Comparison of ENCODE assay signal across 4 worm cellular contexts in genomic region chrX:489635-490105, ce11.
TF ChIP-seq lines count a peak whose summit lies in the region.

Gene egl-17 (plus strand): TSS chrX:489685.

TF ChIP-seq in whole organism, L2 larva, 48 proteins besides CTCF, POLR2A, EP300 and RAD21 (continues in another document):
- TF ChIP-seq unc-39 (tag; optimal IDR thresholded peaks at IDR 0.05; lab: Kevin White, UChicago) (no peak), unc-62 (GFP tag; optimal IDR thresholded peaks at IDR 0.05; lab: Kevin White, UChicago) (no peak), nhr-10 (tag; optimal IDR thresholded peaks at IDR 0.05; lab: Kevin White, UChicago) (no peak), egl-27 (tag; optimal IDR thresholded peaks at IDR 0.05; lab: Kevin White, UChicago) (peak; percentile 49), Y55F3AM.14 (GFP tag; optimal IDR thresholded peaks at IDR 0.05; lab: Kevin White, UChicago) (peak; percentile 59), elt-3 (tag; optimal IDR thresholded peaks at IDR 0.05; lab: Kevin White, UChicago) (no peak), F13H6.1 (tag; optimal IDR thresholded peaks at IDR 0.05; lab: Kevin White, UChicago) (peak; percentile 56), ztf-1 (GFP tag; conservative IDR thresholded peaks at IDR 0.05; lab: Robert Waterston, UW) (no peak), nhr-237 (tag; optimal IDR thresholded peaks at IDR 0.05; lab: Kevin White, UChicago) (no peak), nhr-21 (tag; optimal IDR thresholded peaks at IDR 0.05; lab: Kevin White, UChicago) (peak; percentile 61), nhr-12 (tag; optimal IDR thresholded peaks at IDR 0.05; lab: Kevin White, UChicago) (no peak), lsy-2 (tag; optimal IDR thresholded peaks at IDR 0.05; lab: Kevin White, UChicago) (peak in 1 of 2 experiments; percentile 43), ztf-11 (tag; optimal IDR thresholded peaks at IDR 0.05; lab: Kevin White, UChicago) (no peak), nhr-77 (tag; optimal IDR thresholded peaks at IDR 0.05; lab: Kevin White, UChicago) (no peak), unc-55 (GFP tag; optimal IDR thresholded peaks at IDR 0.05; lab: Kevin White, UChicago) (peak; percentile 66), dmd-4 (tag; optimal IDR thresholded peaks at IDR 0.05; lab: Kevin White, UChicago) (peak; percentile 1), snpc-4 (tag; optimal IDR thresholded peaks at IDR 0.05; lab: Kevin White, UChicago) (no peak), sma-3 (GFP tag; optimal IDR thresholded peaks at IDR 0.05; lab: Kevin White, UChicago) (peak; percentile 74), ceh-82 (tag; optimal IDR thresholded peaks at IDR 0.05; lab: Kevin White, UChicago) (no peak), lin-11 (tag; optimal IDR thresholded peaks at IDR 0.05; lab: Kevin White, UChicago) (peak; percentile 47), elt-1 (tag; optimal IDR thresholded peaks at IDR 0.05; lab: Kevin White, UChicago) (no peak), C34F6.9 (tag; optimal IDR thresholded peaks at IDR 0.05; lab: Kevin White, UChicago) (peak; percentile 58), blmp-1 (tag; optimal IDR thresholded peaks at IDR 0.05; lab: Kevin White, UChicago; ENCODE audit: insufficient read depth) (no peak), nhr-11 (tag; optimal IDR thresholded peaks at IDR 0.05; lab: Kevin White, UChicago) (no peak)

TF ChIP-seq in whole organism, L4 larva, 104 proteins besides CTCF, POLR2A, EP300 and RAD21 (continues in another document):
- TF ChIP-seq php-3 (GFP tag; IDR thresholded peaks at IDR 0.05; lab: Robert Waterston, UW) (peak; percentile 68; the same call in 1 of the 2 replicates), F44E2.7 (GFP tag; IDR thresholded peaks at IDR 0.05; lab: Robert Waterston, UW) (peak; percentile 94), sdz-12 (GFP tag; optimal IDR thresholded peaks at IDR 0.05; lab: Kevin White, UChicago) (peak; percentile 13), unc-130 (GFP tag; optimal IDR thresholded peaks at IDR 0.05; lab: Kevin White, UChicago) (peak; percentile 60), unc-39 (tag; optimal IDR thresholded peaks at IDR 0.05; lab: Kevin White, UChicago) (no peak), snpc-1.2 (GFP tag; IDR thresholded peaks at IDR 0.05; lab: Robert Waterston, UW) (peak; percentile 87), ceh-20 (GFP tag; IDR thresholded peaks at IDR 0.05; lab: Robert Waterston, UW) (peak; percentile 87), T20F7.1 (GFP tag; optimal IDR thresholded peaks at IDR 0.05; lab: Kevin White, UChicago) (peak; percentile 57), mxl-2 (GFP tag; conservative IDR thresholded peaks at IDR 0.05; lab: Robert Waterston, UW) (0 out of 2 replicates have a peak, but pooled peaks have one; percentile 57), aly-2 (tag; optimal IDR thresholded peaks at IDR 0.05; lab: Kevin White, UChicago) (no peak), nhr-42 (GFP tag; IDR thresholded peaks at IDR 0.05; lab: Robert Waterston, UW) (peak; percentile 85), F37D6.2 (tag; optimal IDR thresholded peaks at IDR 0.05; lab: Kevin White, UChicago) (peak; percentile 65), pha-4 (GFP tag; IDR thresholded peaks at IDR 0.05; lab: Robert Waterston, UW) (no peak; the same call in 1 of the 2 replicates), pha-4 (tag; optimal IDR thresholded peaks at IDR 0.05; lab: Kevin White, UChicago) (no peak), nhr-48 (tag; optimal IDR thresholded peaks at IDR 0.05; lab: Kevin White, UChicago) (peak; percentile 79), mxl-3 (GFP tag; optimal IDR thresholded peaks at IDR 0.05; lab: Kevin White, UChicago) (peak; percentile 73), snpc-4 (tag; optimal IDR thresholded peaks at IDR 0.05; lab: Kevin White, UChicago) (no peak), hmg-1.1 (GFP tag; IDR thresholded peaks at IDR 0.05; lab: Robert Waterston, UW) (peak; percentile 94), ceh-44 (GFP tag; IDR thresholded peaks at IDR 0.05; lab: Robert Waterston, UW) (peak; percentile 77), hif-1 (tag; optimal IDR thresholded peaks at IDR 0.05; lab: Kevin White, UChicago) (no peak), zag-1 (tag; optimal IDR thresholded peaks at IDR 0.05; lab: Kevin White, UChicago) (no peak), lim-7 (GFP tag; IDR thresholded peaks at IDR 0.05; lab: Robert Waterston, UW) (peak; percentile 94), attf-4 (tag; optimal IDR thresholded peaks at IDR 0.05; lab: Kevin White, UChicago) (no peak), lin-15B (tag; optimal IDR thresholded peaks at IDR 0.05; lab: Kevin White, UChicago) (no peak)

TF ChIP-seq in whole organism, late embryonic, 69 proteins besides CTCF, POLR2A, EP300 and RAD21 (continues in another document):
- TF ChIP-seq pha-2 (tag; optimal IDR thresholded peaks at IDR 0.05; lab: Kevin White, UChicago) (peak; percentile 90), pha-4 (tag; optimal IDR thresholded peaks at IDR 0.05; lab: Kevin White, UChicago) (no peak), dve-1 (tag; optimal IDR thresholded peaks at IDR 0.05; lab: Kevin White, UChicago) (peak; percentile 84), lim-6 (tag; optimal IDR thresholded peaks at IDR 0.05; lab: Kevin White, UChicago) (peak; percentile 89), hlh-13 (GFP tag; optimal IDR thresholded peaks at IDR 0.05; lab: Kevin White, UChicago) (peak; percentile 77), hlh-15 (tag; optimal IDR thresholded peaks at IDR 0.05; lab: Kevin White, UChicago) (peak; percentile 93), madf-2 (tag; optimal IDR thresholded peaks at IDR 0.05; lab: Kevin White, UChicago) (peak; percentile 90), sox-2 (GFP tag; IDR thresholded peaks at IDR 0.05; lab: Robert Waterston, UW) (peak; percentile 86), ceh-6 (GFP tag; optimal IDR thresholded peaks at IDR 0.05; lab: Kevin White, UChicago) (peak; percentile 94), ceh-45 (GFP tag; IDR thresholded peaks at IDR 0.05; lab: Robert Waterston, UW) (peak; percentile 89), ets-4 (tag; optimal IDR thresholded peaks at IDR 0.05; lab: Kevin White, UChicago) (peak; percentile 76), ceh-14 (tag; optimal IDR thresholded peaks at IDR 0.05; lab: Kevin White, UChicago) (peak; percentile 93), K09A11.1 (tag; optimal IDR thresholded peaks at IDR 0.05; lab: Kevin White, UChicago; ENCODE audit: insufficient read depth) (peak; percentile 81), dmd-4 (tag; optimal IDR thresholded peaks at IDR 0.05; lab: Kevin White, UChicago; ENCODE audit: borderline replicate concordance) (peak; percentile 96), sdc-2 (tag; optimal IDR thresholded peaks at IDR 0.05; lab: Kevin White, UChicago) (peak; percentile 95), odd-2 (tag; optimal IDR thresholded peaks at IDR 0.05; lab: Kevin White, UChicago) (peak; percentile 73), unc-86 (tag; optimal IDR thresholded peaks at IDR 0.05; lab: Kevin White, UChicago) (peak; percentile 83), fax-1 (tag; optimal IDR thresholded peaks at IDR 0.05; lab: Kevin White, UChicago) (peak; percentile 89), unc-55 (GFP tag; optimal IDR thresholded peaks at IDR 0.05; lab: Kevin White, UChicago) (no peak), K02D7.2 (tag; optimal IDR thresholded peaks at IDR 0.05; lab: Kevin White, UChicago) (peak; percentile 92), ztf-16 (tag; optimal IDR thresholded peaks at IDR 0.05; lab: Kevin White, UChicago) (peak; percentile 87), rnt-1 (tag; optimal IDR thresholded peaks at IDR 0.05; lab: Kevin White, UChicago) (peak; percentile 96), unc-3 (GFP tag; conservative IDR thresholded peaks at IDR 0.05; lab: Robert Waterston, UW) (peak; percentile 92), unc-3 (tag; optimal IDR thresholded peaks at IDR 0.05; lab: Kevin White, UChicago) (peak; percentile 90), syd-9 (tag; optimal IDR thresholded peaks at IDR 0.05; lab: Kevin White, UChicago) (peak; percentile 91)

TF ChIP-seq in whole organism, mixed stage, embryonic, 35 proteins besides CTCF, POLR2A, EP300 and RAD21 (continues in another document):
- peak; percentile 46 for TF ChIP-seq lsy-2 (tag; optimal IDR thresholded peaks at IDR 0.05; lab: Kevin White, UChicago)
- peak; percentile 97 for TF ChIP-seq sptf-1 (tag; optimal IDR thresholded peaks at IDR 0.05; lab: Kevin White, UChicago)
- TF ChIP-seq sem-2 (GFP tag; optimal IDR thresholded peaks at IDR 0.05; lab: Kevin White, UChicago), result peak; percentile 87
- no peak for TF ChIP-seq snpc-4 (tag; optimal IDR thresholded peaks at IDR 0.05; lab: Kevin White, UChicago)
- TF ChIP-seq unc-120 (tag; optimal IDR thresholded peaks at IDR 0.05; lab: Kevin White, UChicago; ENCODE audit: poor library complexity, severe bottlenecking), result peak; percentile 88
- no peak for TF ChIP-seq ceh-39 (tag; optimal IDR thresholded peaks at IDR 0.05; lab: Kevin White, UChicago)
- TF ChIP-seq unc-62 (GFP tag; optimal IDR thresholded peaks at IDR 0.05; lab: Kevin White, UChicago), result peak; percentile 74
- peak; percentile 41 for TF ChIP-seq nhr-28 (tag; optimal IDR thresholded peaks at IDR 0.05; lab: Kevin White, UChicago)
- peak; percentile 64 for TF ChIP-seq mep-1 (tag; optimal IDR thresholded peaks at IDR 0.05; lab: Kevin White, UChicago)
- TF ChIP-seq hlh-1 (tag; optimal IDR thresholded peaks at IDR 0.05; lab: Kevin White, UChicago), result peak; percentile 21
- no peak for TF ChIP-seq nhr-76 (tag; optimal IDR thresholded peaks at IDR 0.05; lab: Kevin White, UChicago)
- TF ChIP-seq lin-13 (tag; optimal IDR thresholded peaks at IDR 0.05; lab: Kevin White, UChicago), result peak; percentile 20
- peak; percentile 91 for TF ChIP-seq ceh-43 (GFP tag; optimal IDR thresholded peaks at IDR 0.05; lab: Kevin White, UChicago)
- peak; percentile 41 for TF ChIP-seq nhr-237 (tag; optimal IDR thresholded peaks at IDR 0.05; lab: Kevin White, UChicago)
- TF ChIP-seq lin-32 (GFP tag; optimal IDR thresholded peaks at IDR 0.05; lab: Kevin White, UChicago), result peak; percentile 91
- TF ChIP-seq flh-1 (GFP tag; optimal IDR thresholded peaks at IDR 0.05; lab: Kevin White, UChicago), result peak; percentile 88
- peak; percentile 94 for TF ChIP-seq M03D4.4 (tag; optimal IDR thresholded peaks at IDR 0.05; lab: Kevin White, UChicago)
- peak; percentile 96 for TF ChIP-seq cnd-1 (tag; optimal IDR thresholded peaks at IDR 0.05; lab: Kevin White, UChicago)
- TF ChIP-seq ces-1 (GFP tag; optimal IDR thresholded peaks at IDR 0.05; lab: Kevin White, UChicago), result peak; percentile 61
- no peak for TF ChIP-seq mab-5 (tag; optimal IDR thresholded peaks at IDR 0.05; lab: Kevin White, UChicago)
- peak; percentile 88 for TF ChIP-seq ham-2 (GFP tag; optimal IDR thresholded peaks at IDR 0.05; lab: Kevin White, UChicago)
- no peak for TF ChIP-seq zip-8 (tag; optimal IDR thresholded peaks at IDR 0.05; lab: Kevin White, UChicago)
- peak; percentile 97 for TF ChIP-seq drap-1 (GFP tag; optimal IDR thresholded peaks at IDR 0.05; lab: Kevin White, UChicago)
- TF ChIP-seq elt-3 (tag; optimal IDR thresholded peaks at IDR 0.05; lab: Kevin White, UChicago), result peak; percentile 34
- no peak for TF ChIP-seq blmp-1 (tag; optimal IDR thresholded peaks at IDR 0.05; lab: Kevin White, UChicago)
- peak; percentile 46 for TF ChIP-seq ztf-11 (tag; optimal IDR thresholded peaks at IDR 0.05; lab: Kevin White, UChicago)
- no peak for TF ChIP-seq elt-1 (tag; optimal IDR thresholded peaks at IDR 0.05; lab: Kevin White, UChicago; ENCODE audit: borderline replicate concordance, insufficient read depth)
- TF ChIP-seq nhr-12 (tag; optimal IDR thresholded peaks at IDR 0.05; lab: Kevin White, UChicago), result peak; percentile 71
- TF ChIP-seq tbx-8 (GFP tag; optimal IDR thresholded peaks at IDR 0.05; lab: Kevin White, UChicago), result peak; percentile 91
